In genomic region chrX:10486144-10487030, dm6 we compare ENCODE assay signal across 1 fruit fly cellular context.
TF ChIP-seq lines count a peak whose summit lies in the region.

No protein-coding gene starts in this region.

TF ChIP-seq in whole organism, embryonic, 481 proteins besides CTCF, POLR2A, EP300 and RAD21 (continued from another document):
- peak; percentile 62 for TF ChIP-seq fd3F (GFP tag; optimal IDR thresholded peaks at IDR 0.05; lab: Kevin White, UChicago)
- TF ChIP-seq zfh2 (GFP tag; optimal IDR thresholded peaks at IDR 0.05; lab: Kevin White, UChicago), result peak; percentile 49
- TF ChIP-seq gem (tag; optimal IDR thresholded peaks at IDR 0.05; lab: Kevin White, UChicago), result peak; percentile 76
- TF ChIP-seq CG18599 (GFP tag; optimal IDR thresholded peaks at IDR 0.05; lab: Kevin White, UChicago), result peak; percentile 85
- TF ChIP-seq CG14860 (GFP tag; IDR thresholded peaks at IDR 0.05; lab: Robert Waterston, UW; ENCODE audit: partially characterized antibody), result no peak
